Worm (Caenorhabditis elegans) whole organism, dauer: ENCODE results near the gene patr-1.

Source experiments
- unc-62 ChIP-seq: sonication (generic microtip); optimal IDR thresholded peaks from 2 replicates; lab custom pipeline; 2017; ENCODE audit warnings: missing biosample characterization, missing genetic modification reagents, missing genetic modification characterization

patr-1 gene

ce11 chrII:11739199-11739598 is 38.5 kb downstream of the patr-1 start, which contains the start of gene ctsa-1.2:
TSS of gene ctsa-1.2 (plus strand) at chrII:11739358.
- TF ChIP-seq unc-62 (GFP tag; lab: Kevin White, UChicago), result no peak

ce11 chrII:11737347-11737746 is 40.4 kb downstream of the patr-1 start:
- no peak for TF ChIP-seq unc-62 (GFP tag; lab: Kevin White, UChicago)

ce11 chrII:11733850-11734249 is 43.9 kb downstream of the patr-1 start:
- TF ChIP-seq unc-62 (GFP tag; lab: Kevin White, UChicago), result no peak

ce11 chrII:11732513-11732912 is 45.2 kb downstream of the patr-1 start, which contains the start of gene F13D12.8:
TSS of gene F13D12.8 (minus strand) at chrII:11732594.
- no peak for TF ChIP-seq unc-62 (GFP tag; lab: Kevin White, UChicago)

- no peak for TF ChIP-seq unc-62 (GFP tag; lab: Kevin White, UChicago)
Measured at ce11 chrII:11731174-11731724, 46.5 kb downstream of the patr-1 start.

- TF ChIP-seq unc-62 (GFP tag; lab: Kevin White, UChicago), result no peak
Measured at ce11 chrII:11729757-11730535, 47.8 kb downstream of the patr-1 start.

ce11 chrII:11728545-11729105 is 49.1 kb downstream of the patr-1 start, which contains the start of gene alh-8:
TSS of gene alh-8 (plus strand) at chrII:11729055.
- no peak for TF ChIP-seq unc-62 (GFP tag; lab: Kevin White, UChicago)

- no peak for TF ChIP-seq unc-62 (GFP tag; lab: Kevin White, UChicago)
Measured at ce11 chrII:11727438-11727837, 50.3 kb downstream of the patr-1 start.

ce11 chrII:11726470-11727106 is 51.2 kb downstream of the patr-1 start, which contains the start of gene F13D12.5:
TSS of gene F13D12.5 (plus strand) at chrII:11726814.
- TF ChIP-seq unc-62 (GFP tag; lab: Kevin White, UChicago), result no peak

ce11 chrII:11725615-11726014 is 52.1 kb downstream of the patr-1 start:
- TF ChIP-seq unc-62 (GFP tag; lab: Kevin White, UChicago), result no peak
